Worm (Caenorhabditis elegans): ENCODE data around the gene F53A9.1.

F53A9.1 gene

ce11 chrX:8718856-8719255 lies 7.5 kb downstream of the F53A9.1 start, which contains the start of gene F53A9.8:
TSS of gene F53A9.8 (minus strand) at chrX:8718904.
- TF ChIP-seq efl-1 (GFP tag; optimal IDR thresholded peaks at IDR 0.05): no peak
- TF ChIP-seq ztf-22 (GFP tag; optimal IDR thresholded peaks at IDR 0.05): peak; percentile 28
- TF ChIP-seq cebp-1 (GFP tag; IDR thresholded peaks at IDR 0.05): no peak
- peak; percentile 7 for TF ChIP-seq cebp-1 (tag; optimal IDR thresholded peaks at IDR 0.05)
- TF ChIP-seq zfh-2 (GFP tag; conservative IDR thresholded peaks at IDR 0.05): no peak
- TF ChIP-seq nhr-80 (tag; optimal IDR thresholded peaks at IDR 0.05): peak; percentile 21
- TF ChIP-seq Y56A3A.18 (GFP tag; IDR thresholded peaks at IDR 0.05): no peak
- 0 out of 2 replicates have a peak, but pooled peaks have one; percentile 1 for TF ChIP-seq nhr-120 (GFP tag; IDR thresholded peaks at IDR 0.05)
- no peak for TF ChIP-seq egl-44 (GFP tag; IDR thresholded peaks at IDR 0.05)
- no peak for TF ChIP-seq attf-5 (GFP tag; optimal IDR thresholded peaks at IDR 0.05)
- no peak for TF ChIP-seq rcor-1 (GFP tag; IDR thresholded peaks at IDR 0.05)
- TF ChIP-seq dox-1 (GFP tag; IDR thresholded peaks at IDR 0.05): 0 out of 2 replicates have a peak, but pooled peaks have one; percentile 9
- TF ChIP-seq unc-62 (GFP tag; optimal IDR thresholded peaks at IDR 0.05): no peak
- no peak for TF ChIP-seq ceh-27 (GFP tag; optimal IDR thresholded peaks at IDR 0.05)

ce11 chrX:8719888-8720287 lies 8.5 kb downstream of the F53A9.1 start:
- peak; percentile 67 for TF ChIP-seq nhr-80 (tag; optimal IDR thresholded peaks at IDR 0.05)
- no peak for TF ChIP-seq B0035.1 (tag; optimal IDR thresholded peaks at IDR 0.05)
- TF ChIP-seq let-607 (tag; optimal IDR thresholded peaks at IDR 0.05): peak in 1 of 2 experiments; percentile 1
- peak; percentile 9 for TF ChIP-seq ztf-22 (GFP tag; optimal IDR thresholded peaks at IDR 0.05)

- no peak for TF ChIP-seq unc-62 (GFP tag; optimal IDR thresholded peaks at IDR 0.05)
- TF ChIP-seq bed-2 (GFP tag; IDR thresholded peaks at IDR 0.05): no peak
- no peak for TF ChIP-seq ztf-18 (tag; optimal IDR thresholded peaks at IDR 0.05)
- TF ChIP-seq ccch-3 (GFP tag; optimal IDR thresholded peaks at IDR 0.05): no peak
- TF ChIP-seq tlf-1 (GFP tag; optimal IDR thresholded peaks at IDR 0.05): no peak
- no peak for TF ChIP-seq dpff-1 (tag; optimal IDR thresholded peaks at IDR 0.05)
- TF ChIP-seq B0019.2 (GFP tag; conservative IDR thresholded peaks at IDR 0.05): no peak
- TF ChIP-seq sdz-38 (tag; optimal IDR thresholded peaks at IDR 0.05): no peak
- TF ChIP-seq T26A5.8 (tag; optimal IDR thresholded peaks at IDR 0.05): no peak
- no peak for TF ChIP-seq nfya-2 (GFP tag; IDR thresholded peaks at IDR 0.05)
- no peak for TF ChIP-seq mcd-1 (GFP tag; IDR thresholded peaks at IDR 0.05)
- no peak for TF ChIP-seq fkh-3 (tag; optimal IDR thresholded peaks at IDR 0.05)
- no peak for TF ChIP-seq F23B12.7 (tag; optimal IDR thresholded peaks at IDR 0.05; ENCODE audit: insufficient read depth)
- no peak for TF ChIP-seq Y53G8AR.9 (GFP tag; conservative IDR thresholded peaks at IDR 0.05)
- no peak for TF ChIP-seq snpc-1.1 (tag; optimal IDR thresholded peaks at IDR 0.05; ENCODE audit: insufficient read depth)
- no peak for TF ChIP-seq nhr-179 (tag; optimal IDR thresholded peaks at IDR 0.05)
Measured at ce11 chrX:8720658-8721057, 9.3 kb downstream of the F53A9.1 start, which contains the start of gene F53A9.9. TSS of gene F53A9.9 (minus strand) at chrX:8720758.

ce11 chrX:8721273-8721672 lies 9.9 kb downstream of the F53A9.1 start:
- TF ChIP-seq egl-18 (GFP tag; IDR thresholded peaks at IDR 0.05) (no peak), unc-62 (GFP tag; optimal IDR thresholded peaks at IDR 0.05) (no peak), tlf-1 (GFP tag; optimal IDR thresholded peaks at IDR 0.05) (no peak), ceh-91 (GFP tag; IDR thresholded peaks at IDR 0.05) (no peak), zfh-2 (GFP tag; conservative IDR thresholded peaks at IDR 0.05) (no peak), K11D2.4 (GFP tag; IDR thresholded peaks at IDR 0.05) (no peak), attf-3 (GFP tag; conservative IDR thresholded peaks at IDR 0.05) (no peak), nhr-27 (tag; optimal IDR thresholded peaks at IDR 0.05) (no peak)
